Fruit fly (Drosophila melanogaster): ENCODE data around the gene Uxt.

The Uxt gene

DNA sequence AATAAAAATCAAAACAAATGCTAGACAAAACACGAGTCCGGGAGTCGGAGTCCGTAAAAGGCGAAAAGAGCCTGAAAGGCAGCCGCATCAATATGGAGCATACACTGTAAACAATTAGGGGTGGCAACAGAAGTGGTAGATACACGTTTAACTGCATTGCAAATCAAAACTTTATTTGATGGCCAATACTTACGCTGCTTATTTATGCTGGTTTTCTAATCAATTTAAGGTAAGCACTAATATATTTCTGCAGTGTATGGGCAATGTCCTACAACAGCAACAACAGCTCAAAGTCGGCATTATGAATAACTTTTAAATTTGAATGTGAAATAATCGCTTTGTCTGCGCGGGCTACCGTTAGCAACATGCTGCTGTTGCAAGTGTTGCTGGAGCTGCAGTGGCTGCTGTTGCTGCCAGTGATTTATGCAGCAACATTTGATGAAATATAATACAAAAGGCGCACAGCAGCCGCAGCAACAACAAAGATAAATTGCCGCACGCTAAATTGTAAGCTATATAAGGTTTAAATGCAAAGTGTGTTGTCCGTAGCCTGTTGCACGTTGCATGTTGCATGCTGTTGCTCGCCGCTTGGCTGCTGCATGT is 17.2 kb downstream of the Uxt start (continued):
- TF ChIP-seq eg (GFP tag; IDR thresholded peaks at IDR 0.05): 0 out of 3 replicates have a peak, but pooled peaks have one; percentile 29

DNA sequence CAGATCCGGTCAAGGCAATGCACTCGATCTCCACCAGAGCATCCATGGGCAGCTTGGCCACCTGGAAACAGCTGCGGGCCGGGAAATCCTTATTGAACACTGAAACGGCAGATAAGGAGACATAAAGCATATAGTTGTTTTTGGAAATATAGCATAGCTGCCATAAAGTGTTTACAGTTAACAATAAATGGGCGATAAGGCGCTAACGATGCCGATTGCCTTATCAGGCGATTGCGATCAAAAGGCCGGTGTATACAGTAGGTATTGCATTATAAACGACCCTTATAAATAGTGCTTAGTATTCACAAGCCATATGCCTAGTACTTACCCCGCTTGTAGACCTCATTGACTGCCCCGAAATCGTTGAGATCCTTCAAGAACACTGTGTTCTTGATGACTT is 17.9 kb downstream of the Uxt start:
- TF ChIP-seq CG15336 (GFP tag; IDR thresholded peaks at IDR 0.05): no peak
- no peak for TF ChIP-seq Met (GFP tag; optimal IDR thresholded peaks at IDR 0.05)
- TF ChIP-seq CG11902 (GFP tag; optimal IDR thresholded peaks at IDR 0.05): no peak
- TF ChIP-seq OdsH (GFP tag; optimal IDR thresholded peaks at IDR 0.05): no peak
- no peak for TF ChIP-seq dsx (GFP tag; optimal IDR thresholded peaks at IDR 0.05; ENCODE audit: poor library complexity, severe bottlenecking)
- TF ChIP-seq CG8319 (GFP tag; optimal IDR thresholded peaks at IDR 0.05): no peak
- TF ChIP-seq Lpt (GFP tag; optimal IDR thresholded peaks at IDR 0.05): no peak
- TF ChIP-seq CG3919 (GFP tag; optimal IDR thresholded peaks at IDR 0.05): no peak
- no peak for TF ChIP-seq spab (GFP tag; optimal IDR thresholded peaks at IDR 0.05)
- TF ChIP-seq CG31627 (GFP tag; optimal IDR thresholded peaks at IDR 0.05): no peak
- TF ChIP-seq CG6276 (GFP tag; optimal IDR thresholded peaks at IDR 0.05): no peak
- no peak for TF ChIP-seq CG10669 (GFP tag; optimal IDR thresholded peaks at IDR 0.05)
- no peak for TF ChIP-seq Eip75B (GFP tag; optimal IDR thresholded peaks at IDR 0.05)
- TF ChIP-seq CG3032 (tag; optimal IDR thresholded peaks at IDR 0.05): no peak

DNA sequence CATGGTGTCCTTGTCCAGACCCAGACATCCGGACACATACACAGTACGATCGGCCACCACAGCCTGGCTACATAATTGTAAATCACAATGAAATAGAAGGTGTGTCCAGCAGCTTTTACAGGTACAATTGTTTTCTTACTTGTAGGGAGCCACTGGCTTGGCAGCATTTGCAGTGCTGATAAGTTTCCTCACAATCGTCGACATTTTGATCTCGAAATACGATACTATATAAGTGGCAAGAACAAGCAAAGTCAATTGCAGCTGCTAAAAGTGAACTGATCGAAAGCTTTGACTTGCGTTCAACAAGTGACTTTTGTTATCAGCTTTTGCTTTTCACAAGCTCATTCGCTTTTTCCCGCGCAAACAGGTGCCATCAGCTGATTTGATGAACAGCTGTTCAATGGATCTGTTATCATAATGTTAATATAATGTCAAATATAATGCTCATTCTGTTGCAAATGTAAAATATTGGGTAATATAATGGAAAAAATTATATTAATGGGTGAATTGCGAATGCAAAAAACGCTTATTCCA is 18.5 kb downstream of the Uxt start, which contains the start of gene UK114:
Gene UK114 (minus strand): TSS at position 309 of the 534 bp plus-strand sequence.
- TF ChIP-seq CG16779 (tag; optimal IDR thresholded peaks at IDR 0.05) (no peak), dsx (GFP tag; optimal IDR thresholded peaks at IDR 0.05; ENCODE audit: poor library complexity, severe bottlenecking) (peak; percentile 22), fd59A (GFP tag; optimal IDR thresholded peaks at IDR 0.05) (no peak), CG8319 (GFP tag; optimal IDR thresholded peaks at IDR 0.05) (no peak), CG10669 (GFP tag; optimal IDR thresholded peaks at IDR 0.05) (no peak), Met (GFP tag; optimal IDR thresholded peaks at IDR 0.05) (no peak), Sox14 (GFP tag; optimal IDR thresholded peaks at IDR 0.05) (no peak), CG6808 (GFP tag; optimal IDR thresholded peaks at IDR 0.05) (no peak), fkh (GFP tag; optimal IDR thresholded peaks at IDR 0.05) (no peak), Smox (GFP tag; optimal IDR thresholded peaks at IDR 0.05) (no peak), CG6163 (GFP tag; IDR thresholded peaks at IDR 0.05) (0 out of 3 replicates have a peak, but pooled peaks have one; percentile 9), CG32006 (GFP tag; optimal IDR thresholded peaks at IDR 0.05) (no peak), CG1621 (tag; optimal IDR thresholded peaks at IDR 0.05) (no peak), CG11762 (GFP tag; optimal IDR thresholded peaks at IDR 0.05; ENCODE audit: insufficient read depth) (no peak), CG6276 (GFP tag; optimal IDR thresholded peaks at IDR 0.05) (no peak), CG11294 (GFP tag; IDR thresholded peaks at IDR 0.05) (no peak), Ets96B (tag; optimal IDR thresholded peaks at IDR 0.05) (no peak), acj6 (GFP tag; optimal IDR thresholded peaks at IDR 0.05) (no peak), CG9139 (GFP tag; optimal IDR thresholded peaks at IDR 0.05) (no peak), lz (GFP tag; optimal IDR thresholded peaks at IDR 0.05) (no peak), CG7368 (GFP tag; optimal IDR thresholded peaks at IDR 0.05) (no peak), Eip78C (GFP tag) (peak; percentile 35), CG8632 (GFP tag; optimal IDR thresholded peaks at IDR 0.05) (no peak), CG3032 (tag; optimal IDR thresholded peaks at IDR 0.05) (no peak), svp (GFP tag) (peak; percentile 96), Lpt (GFP tag; optimal IDR thresholded peaks at IDR 0.05) (no peak), Hr4 (GFP tag; optimal IDR thresholded peaks at IDR 0.05) (no peak)

DNA sequence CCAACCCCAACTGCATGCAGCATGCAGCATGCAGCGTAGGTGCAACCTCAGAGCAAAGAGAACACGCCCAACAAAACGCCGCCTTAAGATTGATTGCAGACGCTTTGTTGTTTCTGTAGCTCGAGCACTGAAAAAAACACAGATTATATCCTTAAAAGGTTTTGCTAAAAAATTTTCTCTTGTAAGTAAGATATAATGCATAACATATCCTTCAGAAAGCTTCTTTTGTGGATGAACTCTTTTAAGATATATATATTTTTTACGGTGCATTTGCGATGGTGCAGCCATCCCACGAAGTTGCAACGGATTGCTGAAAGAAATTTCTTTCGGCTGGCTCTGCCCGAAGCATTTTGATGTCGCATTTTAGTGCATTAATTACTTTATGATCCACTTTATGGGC is 19.4 kb downstream of the Uxt start:
- TF ChIP-seq esn (GFP tag; optimal IDR thresholded peaks at IDR 0.05) (peak; percentile 79), net (GFP tag; optimal IDR thresholded peaks at IDR 0.05) (peak; percentile 31), CG11762 (GFP tag; optimal IDR thresholded peaks at IDR 0.05; ENCODE audit: insufficient read depth) (peak; percentile 2), CG32006 (GFP tag; optimal IDR thresholded peaks at IDR 0.05) (peak; percentile 31), eg (GFP tag; IDR thresholded peaks at IDR 0.05) (0 out of 3 replicates have a peak, but pooled peaks have one; percentile 25), CG8319 (GFP tag; optimal IDR thresholded peaks at IDR 0.05) (peak; percentile 13), salr (GFP tag; optimal IDR thresholded peaks at IDR 0.05) (no peak), CG16779 (tag; optimal IDR thresholded peaks at IDR 0.05) (no peak), OdsH (GFP tag; optimal IDR thresholded peaks at IDR 0.05) (peak; percentile 59), CG6808 (GFP tag; optimal IDR thresholded peaks at IDR 0.05) (no peak), cyc (GFP tag; optimal IDR thresholded peaks at IDR 0.05) (peak; percentile 68), Hr39 (GFP tag; optimal IDR thresholded peaks at IDR 0.05) (peak; percentile 62), Lpt (GFP tag; optimal IDR thresholded peaks at IDR 0.05) (no peak), spab (GFP tag; optimal IDR thresholded peaks at IDR 0.05) (peak; percentile 5), fd59A (GFP tag; optimal IDR thresholded peaks at IDR 0.05) (peak; percentile 3), ss (GFP tag; optimal IDR thresholded peaks at IDR 0.05) (no peak), CG11902 (GFP tag; optimal IDR thresholded peaks at IDR 0.05) (peak; percentile 30), Blimp-1 (GFP tag; optimal IDR thresholded peaks at IDR 0.05) (peak; percentile 14), Eip93F (GFP tag; optimal IDR thresholded peaks at IDR 0.05) (no peak)

All from whole organism, prepupa.